Fruit fly (Drosophila melanogaster): Measurements from ENCODE around the gene Noc1.

The Noc1 gene

dm6 chr3L:11047877-11048276, 26.7 kb upstream of the Noc1 start (continued):
- peak; percentile 65 for TF ChIP-seq wek (GFP tag; optimal IDR thresholded peaks at IDR 0.05)
- TF ChIP-seq BEAF-32 (GFP tag; optimal IDR thresholded peaks at IDR 0.05) = no peak
- TF ChIP-seq CHES-1-like (GFP tag; optimal IDR thresholded peaks at IDR 0.05) = peak; percentile 30
- TF ChIP-seq Trl (optimal IDR thresholded peaks at IDR 0.05) = no peak
- peak; percentile 82 for TF ChIP-seq Trl (GFP tag; optimal IDR thresholded peaks at IDR 0.05)
- TF ChIP-seq kah (GFP tag; optimal IDR thresholded peaks at IDR 0.05) = peak; percentile 42
- TF ChIP-seq CG11504 (tag; optimal IDR thresholded peaks at IDR 0.05) = peak; percentile 74
- peak; percentile 52; the same call in 1 of the 3 replicates for TF ChIP-seq CG11560 (tag; IDR thresholded peaks at IDR 0.05)
- TF ChIP-seq CG8765 (GFP tag; IDR thresholded peaks at IDR 0.05) = peak; percentile 60; the same call in 1 of the 2 replicates
- TF ChIP-seq CG3407 (GFP tag; optimal IDR thresholded peaks at IDR 0.05) = peak; percentile 52
- TF ChIP-seq Sox102F (GFP tag; optimal IDR thresholded peaks at IDR 0.05) = peak; percentile 70
- TF ChIP-seq CG7963 (GFP tag; IDR thresholded peaks at IDR 0.05; ENCODE audit: partially characterized antibody) = no peak
- TF ChIP-seq HLH54F (GFP tag; optimal IDR thresholded peaks at IDR 0.05) = peak; percentile 44
- TF ChIP-seq CG30020 (tag; optimal IDR thresholded peaks at IDR 0.05) = no peak
- peak; percentile 55; the same call in 1 of the 2 replicates for TF ChIP-seq ara (GFP tag; IDR thresholded peaks at IDR 0.05)
- TF ChIP-seq Hmr (GFP tag; optimal IDR thresholded peaks at IDR 0.05) = peak; percentile 75
- TF ChIP-seq CG17612 (GFP tag; IDR thresholded peaks at IDR 0.05) = no peak
- TF ChIP-seq shn (GFP tag; optimal IDR thresholded peaks at IDR 0.05) = peak; percentile 78
- TF ChIP-seq klu (GFP tag; IDR thresholded peaks at IDR 0.05) = no peak
- TF ChIP-seq wor (GFP tag; IDR thresholded peaks at IDR 0.05) = no peak
- TF ChIP-seq toy (GFP tag; IDR thresholded peaks at IDR 0.05) = no peak
- peak; percentile 17 for TF ChIP-seq Sox100B (GFP tag; optimal IDR thresholded peaks at IDR 0.05)
- no peak for TF ChIP-seq Dref (GFP tag; IDR thresholded peaks at IDR 0.05)
- TF ChIP-seq CG11456 (GFP tag; IDR thresholded peaks at IDR 0.05) = peak; percentile 96
- peak; percentile 42 for TF ChIP-seq D19A (tag; optimal IDR thresholded peaks at IDR 0.05)
- TF ChIP-seq Doc3 (GFP tag; IDR thresholded peaks at IDR 0.05; ENCODE audit: partially characterized antibody) = no peak
- TF ChIP-seq kni (GFP tag; optimal IDR thresholded peaks at IDR 0.05) = no peak
- TF ChIP-seq z (GFP tag; IDR thresholded peaks at IDR 0.05) = peak; percentile 43; the same call in 1 of the 3 replicates
- peak; percentile 30 for TF ChIP-seq Hey (tag; optimal IDR thresholded peaks at IDR 0.05)
- peak; percentile 69 for TF ChIP-seq CG12236 (GFP tag; optimal IDR thresholded peaks at IDR 0.05)
- TF ChIP-seq Atf3 (GFP tag; optimal IDR thresholded peaks at IDR 0.05) = peak; percentile 73
- no peak for TF ChIP-seq Nf-YB (GFP tag; optimal IDR thresholded peaks at IDR 0.05)
- TF ChIP-seq Deaf1 (tag; optimal IDR thresholded peaks at IDR 0.05) = peak; percentile 12
- peak; percentile 66 for TF ChIP-seq lab (GFP tag; optimal IDR thresholded peaks at IDR 0.05)
- peak; percentile 60 for TF ChIP-seq CG10366 (GFP tag; IDR thresholded peaks at IDR 0.05)
- peak; percentile 62 for TF ChIP-seq PHDP (tag; optimal IDR thresholded peaks at IDR 0.05)
- peak; percentile 64 for TF ChIP-seq CG3163 (GFP tag; optimal IDR thresholded peaks at IDR 0.05)
- no peak for TF ChIP-seq prd (optimal IDR thresholded peaks at IDR 0.05)
- peak; percentile 84 for TF ChIP-seq prd (GFP tag; IDR thresholded peaks at IDR 0.05)
- peak; percentile 66 for TF ChIP-seq CG12071 (GFP tag; optimal IDR thresholded peaks at IDR 0.05)
- peak; percentile 62 for TF ChIP-seq CG12219 (GFP tag; optimal IDR thresholded peaks at IDR 0.05)
- TF ChIP-seq Antp (GFP tag; optimal IDR thresholded peaks at IDR 0.05) = peak; percentile 81
- no peak for TF ChIP-seq chinmo (GFP tag; IDR thresholded peaks at IDR 0.05; ENCODE audit: partially characterized antibody)
- TF ChIP-seq MTF-1 (GFP tag; optimal IDR thresholded peaks at IDR 0.05; ENCODE audit: borderline replicate concordance) = peak; percentile 67
- peak; percentile 76 for TF ChIP-seq pnt (GFP tag; optimal IDR thresholded peaks at IDR 0.05)
- TF ChIP-seq CG30431 (GFP tag; optimal IDR thresholded peaks at IDR 0.05) = peak; percentile 71
- TF ChIP-seq twi (tag; optimal IDR thresholded peaks at IDR 0.05) = peak; percentile 53
- no peak for TF ChIP-seq CG13123 (GFP tag; optimal IDR thresholded peaks at IDR 0.05)
- peak; percentile 37 for TF ChIP-seq eyg (GFP tag; optimal IDR thresholded peaks at IDR 0.05)
- TF ChIP-seq vnd (GFP tag; IDR thresholded peaks at IDR 0.05; ENCODE audit: partially characterized antibody) = no peak
- TF ChIP-seq gfzf (GFP tag; optimal IDR thresholded peaks at IDR 0.05) = no peak
